Worm (Caenorhabditis elegans): ENCODE data around the gene pde-3.

- no peak for TF ChIP-seq pha-4 (tag; optimal IDR thresholded peaks at IDR 0.05)
- TF ChIP-seq unc-39 (tag; optimal IDR thresholded peaks at IDR 0.05) = no peak
- no peak for TF ChIP-seq unc-62 (GFP tag; optimal IDR thresholded peaks at IDR 0.05)
- TF ChIP-seq nhr-237 (tag; optimal IDR thresholded peaks at IDR 0.05) = no peak
- no peak for TF ChIP-seq hlh-1 (tag; optimal IDR thresholded peaks at IDR 0.05)
- no peak for TF ChIP-seq lin-13 (tag; optimal IDR thresholded peaks at IDR 0.05)
- no peak for TF ChIP-seq nhr-12 (tag; optimal IDR thresholded peaks at IDR 0.05)
- no peak for TF ChIP-seq ces-1 (GFP tag; optimal IDR thresholded peaks at IDR 0.05)
- TF ChIP-seq sptf-1 (tag; optimal IDR thresholded peaks at IDR 0.05) = no peak
- no peak for TF ChIP-seq ztf-11 (tag; optimal IDR thresholded peaks at IDR 0.05)
- no peak for TF ChIP-seq nhr-28 (tag; optimal IDR thresholded peaks at IDR 0.05)
- TF ChIP-seq elt-3 (tag; optimal IDR thresholded peaks at IDR 0.05) = no peak
- TF ChIP-seq lsy-2 (tag; optimal IDR thresholded peaks at IDR 0.05) = no peak
- TF ChIP-seq snpc-4 (tag; optimal IDR thresholded peaks at IDR 0.05) = no peak
Observed at ce11 chrII:14983909-14984308, 64.4 kb downstream of the pde-3 start, which contains the start of gene Y53F4B.5.
